Fruit fly (Drosophila melanogaster) whole organism, embryonic: Measurements from ENCODE around the gene CG6569.

Source experiments
- C15 ChIP-seq: fragments of 200-800 bp; sonication (Bioruptor generic); IDR thresholded peaks from 3 replicates; pipeline ENCODE4 v1.3.6; 2022; ENCODE audit warnings: missing biosample characterization, missing genetic modification characterization
- CG13424 ChIP-seq: fragments of 200-800 bp; sonication (Bioruptor generic); optimal IDR thresholded peaks from 2 replicates; lab custom pipeline; 2019; ENCODE audit warnings: missing biosample characterization, mild to moderate bottlenecking, missing genetic modification characterization, moderate library complexity
- CG13775 ChIP-seq: fragments of 200-800 bp; sonication (Bioruptor generic); optimal IDR thresholded peaks from 3 replicates; lab custom pipeline; 2017; ENCODE audit warnings: missing biosample characterization, mild to moderate bottlenecking, missing genetic modification characterization
- CG14710 ChIP-seq: fragments of 200-800 bp; sonication (Bioruptor generic); optimal IDR thresholded peaks from 3 replicates; lab custom pipeline; 2019; ENCODE audit warnings: missing biosample characterization, mild to moderate bottlenecking, missing genetic modification characterization, moderate library complexity
- CG14860 ChIP-seq: fragments of 200-800 bp; sonication (Bioruptor generic); IDR thresholded peaks from 3 replicates; pipeline ENCODE4 v1.3.6; 2022; ENCODE audit warnings: missing biosample characterization, missing genetic modification characterization; ENCODE audit not compliant: partially characterized antibody
- CG15011 ChIP-seq: fragments of 200-800 bp; sonication (Bioruptor generic); optimal IDR thresholded peaks from 3 replicates; lab custom pipeline; 2018; ENCODE audit warnings: missing biosample characterization, mild to moderate bottlenecking, missing genetic modification characterization
- CG1603 ChIP-seq: fragments of 200-800 bp; sonication (Bioruptor generic); optimal IDR thresholded peaks from 2 replicates; lab custom pipeline; 2019; ENCODE audit warnings: missing biosample characterization, mild to moderate bottlenecking, missing genetic modification characterization, moderate library complexity
- CG16815 ChIP-seq: fragments of 200-800 bp; sonication (Bioruptor generic); optimal IDR thresholded peaks from 3 replicates; lab custom pipeline; 2017; ENCODE audit warnings: missing biosample characterization, mild to moderate bottlenecking, missing genetic modification characterization
- CG30020 ChIP-seq: fragments of 200-800 bp; optimal IDR thresholded peaks from 2 replicates; lab custom pipeline; 2019; ENCODE audit warnings: missing biosample characterization, mild to moderate bottlenecking, missing genetic modification characterization, moderate library complexity
- CG3065 ChIP-seq: fragments of 200-800 bp; sonication (Bioruptor generic); optimal IDR thresholded peaks from 2 replicates; lab custom pipeline; 2016; ENCODE audit warnings: missing biosample characterization, missing genetic modification characterization
- CG31388 ChIP-seq: fragments of 200-800 bp; sonication (Bioruptor generic); optimal IDR thresholded peaks from 2 replicates; lab custom pipeline; 2016; ENCODE audit warnings: missing biosample characterization, missing genetic modification characterization
- CG32767 ChIP-seq: fragments of 200-800 bp; sonication (Bioruptor generic); IDR thresholded peaks from 2 replicates; pipeline ENCODE4 v1.3.6; 2022; ENCODE audit warnings: missing biosample characterization, missing genetic modification characterization
- CG42726 ChIP-seq: fragments of 200-800 bp; sonication (Bioruptor generic); IDR thresholded peaks from 2 replicates; pipeline ENCODE4 v1.3.6; 2022; ENCODE audit warnings: missing biosample characterization, missing genetic modification characterization; ENCODE audit not compliant: partially characterized antibody
- CG4404 ChIP-seq: fragments of 200-800 bp; sonication (Bioruptor generic); IDR thresholded peaks from 2 replicates; pipeline ENCODE4 v1.3.6; 2022; ENCODE audit warnings: missing biosample characterization, missing genetic modification characterization
- CG8388 ChIP-seq: fragments of 200-800 bp; sonication (Bioruptor generic); optimal IDR thresholded peaks from 2 replicates; lab custom pipeline; 2019; ENCODE audit warnings: missing biosample characterization, mild to moderate bottlenecking, missing genetic modification characterization, moderate library complexity
- CG8765 ChIP-seq: fragments of 200-800 bp; sonication (Bioruptor generic); IDR thresholded peaks from 2 replicates; pipeline ENCODE4 v1.3.6; 2022; ENCODE audit warnings: missing biosample characterization, missing genetic modification characterization
- Dbx ChIP-seq: fragments of 200-800 bp; sonication (Bioruptor generic); IDR thresholded peaks from 3 replicates; pipeline ENCODE4 v1.3.6; 2022; ENCODE audit warnings: missing biosample characterization, missing genetic modification characterization
- Dfd ChIP-seq, 2 experiments: fragments of >200 bp; optimal IDR thresholded peaks; 2 replicates each; lab custom pipeline; 2017; ENCODE audit warnings: missing biosample characterization in 2 of 2, missing genetic modification characterization in 2 of 2
- Dip3 ChIP-seq: fragments of 200-800 bp; sonication (Bioruptor generic); optimal IDR thresholded peaks from 3 replicates; lab custom pipeline; 2016; ENCODE audit warnings: missing biosample characterization, missing genetic modification characterization
- ERR ChIP-seq: fragments of 200-800 bp; sonication (Bioruptor generic); optimal IDR thresholded peaks from 2 replicates; lab custom pipeline; 2016; ENCODE audit warnings: missing biosample characterization, missing genetic modification characterization
- Gsc ChIP-seq: fragments of 200-800 bp; sonication (Bioruptor generic); IDR thresholded peaks from 2 replicates; pipeline ENCODE4 v1.3.6; 2022; ENCODE audit warnings: missing biosample characterization, missing genetic modification characterization
- Hr3 ChIP-seq: fragments of 200-800 bp; sonication (Bioruptor generic); optimal IDR thresholded peaks from 3 replicates; lab custom pipeline; 2016; ENCODE audit warnings: missing biosample characterization, missing genetic modification characterization
- Lpt ChIP-seq: fragments of >200 bp; optimal IDR thresholded peaks from 2 replicates; lab custom pipeline; 2018; ENCODE audit warnings: missing biosample characterization, missing genetic modification characterization
- Nf-YB ChIP-seq: fragments of 200-800 bp; sonication (Bioruptor generic); optimal IDR thresholded peaks from 3 replicates; lab custom pipeline; 2019; ENCODE audit warnings: missing biosample characterization, mild to moderate bottlenecking, missing genetic modification characterization, moderate library complexity
- NfI ChIP-seq: fragments of 200-800 bp; sonication (Bioruptor generic); optimal IDR thresholded peaks from 3 replicates; lab custom pipeline; 2018; ENCODE audit warnings: missing biosample characterization, mild to moderate bottlenecking, missing genetic modification characterization, moderate library complexity
- Oli ChIP-seq: fragments of 200-800 bp; sonication (Bioruptor generic); optimal IDR thresholded peaks from 2 replicates; lab custom pipeline; 2018; ENCODE audit warnings: missing biosample characterization, mild to moderate bottlenecking, missing genetic modification characterization, moderate library complexity
- Optix ChIP-seq: fragments of 200-800 bp; sonication (Bioruptor generic); IDR thresholded peaks from 3 replicates; pipeline ENCODE4 v1.3.6; 2022; ENCODE audit warnings: missing biosample characterization, missing genetic modification characterization
- PHDP ChIP-seq: fragments of 200-800 bp; sonication (Bioruptor generic); optimal IDR thresholded peaks from 3 replicates; lab custom pipeline; 2018; ENCODE audit warnings: missing biosample characterization, mild to moderate bottlenecking, missing genetic modification characterization, moderate library complexity
- Sox102F ChIP-seq: fragments of 200-800 bp; sonication (Bioruptor generic); optimal IDR thresholded peaks from 2 replicates; lab custom pipeline; 2018; ENCODE audit warnings: missing biosample characterization, mild to moderate bottlenecking, missing genetic modification characterization, moderate library complexity
- ap ChIP-seq: fragments of 200-800 bp; sonication (Bioruptor generic); IDR thresholded peaks from 2 replicates; pipeline ENCODE4 v1.3.6; 2022; ENCODE audit warnings: missing biosample characterization, missing genetic modification characterization
- bigmax ChIP-seq: fragments of 200-800 bp; sonication (Bioruptor generic); optimal IDR thresholded peaks from 2 replicates; lab custom pipeline; 2018; ENCODE audit warnings: missing biosample characterization, mild to moderate bottlenecking, missing genetic modification characterization
- caup ChIP-seq: fragments of 200-800 bp; sonication (Bioruptor generic); optimal IDR thresholded peaks from 3 replicates; lab custom pipeline; 2017; ENCODE audit warnings: missing biosample characterization, mild to moderate bottlenecking, missing genetic modification characterization, moderate library complexity; ENCODE audit not compliant: severe bottlenecking
- eve ChIP-seq, 2 experiments: fragments of >200 bp; optimal IDR thresholded peaks; 2 replicates each; lab custom pipeline; 2017; ENCODE audit warnings: missing biosample characterization in 2 of 2, missing genetic modification characterization in 2 of 2
- fd64A ChIP-seq: fragments of 200-800 bp; sonication (Bioruptor generic); optimal IDR thresholded peaks from 3 replicates; lab custom pipeline; 2018; ENCODE audit warnings: missing biosample characterization, mild to moderate bottlenecking, missing genetic modification characterization
- grau ChIP-seq: fragments of 200-800 bp; optimal IDR thresholded peaks from 3 replicates; lab custom pipeline; 2019; ENCODE audit warnings: missing biosample characterization, mild to moderate bottlenecking, missing genetic modification characterization, moderate library complexity
- grn ChIP-seq: fragments of 200-800 bp; sonication (Bioruptor generic); optimal IDR thresholded peaks from 3 replicates; lab custom pipeline; 2017; ENCODE audit warnings: missing biosample characterization, missing genetic modification characterization
- hbn ChIP-seq: fragments of 200-800 bp; sonication (Bioruptor generic); IDR thresholded peaks from 2 replicates; pipeline ENCODE4 v1.3.6; 2022; ENCODE audit warnings: missing biosample characterization, missing genetic modification characterization; ENCODE audit not compliant: partially characterized antibody
- jigr1 ChIP-seq: fragments of 200-800 bp; sonication (Bioruptor generic); IDR thresholded peaks from 3 replicates; pipeline ENCODE4 v1.3.6; 2022; ENCODE audit warnings: missing biosample characterization, missing genetic modification characterization
- lov ChIP-seq, 2 experiments: fragments of 200-800 bp in 1 of 2; fragments of >200 bp in 1 of 2; sonication (Bioruptor generic) in 1 of 2; IDR thresholded peaks in 1 of 2; optimal IDR thresholded peaks in 1 of 2; 2 replicates in 1 of 2; 3 replicates in 1 of 2; pipeline versions ENCODE4 v1.3.6 to Lab custom; 2017 to 2022; ENCODE audit warnings: missing biosample characterization in 1 of 2, missing genetic modification characterization in 1 of 2
- maf-S ChIP-seq: fragments of 200-800 bp; sonication (Bioruptor generic); optimal IDR thresholded peaks from 2 replicates; lab custom pipeline; 2016; ENCODE audit warnings: missing biosample characterization, missing genetic modification characterization
- oc ChIP-seq: fragments of 200-800 bp; sonication (Bioruptor generic); optimal IDR thresholded peaks from 2 replicates; lab custom pipeline; 2018; ENCODE audit warnings: missing biosample characterization, mild to moderate bottlenecking, missing genetic modification characterization, moderate library complexity
- otp ChIP-seq: fragments of 200-800 bp; sonication (Bioruptor generic); IDR thresholded peaks from 3 replicates; pipeline ENCODE4, ENCODE4 v1.3.6; 2022; ENCODE audit warnings: missing biosample characterization, missing genetic modification characterization
- pita ChIP-seq: fragments of 200-800 bp; sonication (Bioruptor generic); optimal IDR thresholded peaks from 2 replicates; lab custom pipeline; 2017; ENCODE audit warnings: missing biosample characterization, mild to moderate bottlenecking, missing genetic modification characterization
- run ChIP-seq: fragments of 200-800 bp; sonication (Bioruptor generic); optimal IDR thresholded peaks from 3 replicates; lab custom pipeline; 2018; ENCODE audit warnings: missing biosample characterization, mild to moderate bottlenecking, missing genetic modification characterization
- slp2 ChIP-seq: fragments of 200-800 bp; sonication (Bioruptor generic); optimal IDR thresholded peaks from 2 replicates; lab custom pipeline; 2016; ENCODE audit warnings: missing biosample characterization, missing genetic modification characterization
- toy ChIP-seq: fragments of 200-800 bp; sonication (Bioruptor generic); IDR thresholded peaks from 2 replicates; pipeline ENCODE4 v1.3.6; 2022; ENCODE audit warnings: missing biosample characterization, missing genetic modification characterization
- ttk ChIP-seq: fragments of 200-800 bp; sonication (Bioruptor generic); IDR thresholded peaks from 2 replicates; pipeline ENCODE4 v2.1.2; 2022; ENCODE audit warnings: missing biosample characterization, missing genetic modification characterization
- wek ChIP-seq: fragments of 200-800 bp; sonication (Bioruptor generic); optimal IDR thresholded peaks from 3 replicates; lab custom pipeline; 2018; ENCODE audit warnings: missing biosample characterization, mild to moderate bottlenecking, missing genetic modification characterization, moderate library complexity

The CG6569 gene

DNA sequence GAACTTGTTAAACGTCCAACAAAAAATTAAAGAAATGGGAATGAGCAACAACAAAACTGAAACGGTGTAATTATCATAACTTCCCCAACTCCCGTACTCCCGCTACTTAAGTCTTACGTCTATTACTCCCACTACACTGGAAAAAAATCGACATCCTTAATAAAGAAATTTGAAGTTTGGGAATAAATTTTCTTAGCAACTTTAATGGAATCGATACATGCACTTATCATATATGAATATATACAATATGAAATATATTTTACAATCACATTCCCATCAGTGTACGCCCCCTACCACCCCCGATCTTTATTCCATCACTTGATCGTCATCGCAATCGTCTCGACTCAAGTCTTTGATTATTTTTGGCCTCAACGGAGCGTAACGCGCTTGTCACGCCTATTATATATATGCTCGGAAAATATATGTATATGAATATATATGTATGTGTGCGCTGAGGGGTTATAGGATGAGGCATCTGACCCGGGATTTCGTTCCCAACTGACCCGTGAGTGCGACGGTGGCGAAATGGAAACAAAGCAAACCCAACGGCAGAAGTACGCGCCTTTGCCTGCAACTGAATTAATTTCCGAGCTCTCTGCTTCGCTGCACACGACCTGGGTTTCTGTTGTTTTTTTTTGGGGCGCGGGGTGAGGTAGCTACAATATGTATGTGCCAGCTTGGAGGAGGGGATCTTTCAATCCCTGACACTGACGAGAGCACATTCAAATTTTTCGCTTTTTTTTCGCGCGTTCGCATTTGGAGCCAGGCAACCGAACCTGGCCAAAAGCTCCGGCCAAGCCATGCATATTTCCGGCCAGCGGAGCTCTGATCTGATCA is 33.3 kb downstream of the CG6569 start:
- TF ChIP-seq Dip3 (GFP tag; lab: Kevin White, UChicago) (no peak), Lpt (GFP tag; lab: Kevin White, UChicago) (no peak), Oli (peak; percentile 51), CG14710 (tag; lab: Kevin White, UChicago) (peak; percentile 2), CG42726 (GFP tag; lab: Robert Waterston, UW) (no peak), CG13775 (GFP tag; lab: Kevin White, UChicago) (peak; percentile 15), fd64A (GFP tag; lab: Kevin White, UChicago) (no peak), caup (GFP tag; lab: Kevin White, UChicago) (no peak), Nf-YB (peak; percentile 19), jigr1 (GFP tag; lab: Robert Waterston, UW) (no peak), CG3065 (GFP tag; lab: Kevin White, UChicago) (no peak), maf-S (GFP tag; lab: Kevin White, UChicago) (no peak), grau (tag; lab: Kevin White, UChicago) (peak; percentile 58), CG14860 (GFP tag; lab: Robert Waterston, UW) (no peak), C15 (GFP tag; lab: Robert Waterston, UW) (no peak), CG31388 (GFP tag; lab: Kevin White, UChicago) (no peak), CG8388 (GFP tag; lab: Kevin White, UChicago) (peak; percentile 67), CG1603 (peak; percentile 70), ERR (GFP tag; lab: Kevin White, UChicago) (no peak), lov (optimal IDR thresholded peaks at IDR 0.05; lab: Kevin White, UChicago) (no peak), lov (GFP tag; IDR thresholded peaks at IDR 0.05; lab: Robert Waterston, UW) (0 out of 3 replicates have a peak, but pooled peaks have one; percentile 25), CG16815 (peak; percentile 7), Dfd (GFP tag; optimal IDR thresholded peaks at IDR 0.05; lab: Kevin White, UChicago) (no peak), Dbx (no peak), ttk (GFP tag; lab: Robert Waterston, UW) (peak; percentile 28; the same call in 1 of the 2 replicates), CG4404 (GFP tag; lab: Robert Waterston, UW) (no peak), CG32767 (GFP tag; lab: Robert Waterston, UW) (0 out of 2 replicates have a peak, but pooled peaks have one; percentile 13), Optix (GFP tag; lab: Robert Waterston, UW) (no peak), ap (GFP tag; lab: Robert Waterston, UW) (no peak), NfI (GFP tag; lab: Kevin White, UChicago) (no peak), slp2 (GFP tag; lab: Kevin White, UChicago) (no peak), oc (peak; percentile 26), CG8765 (GFP tag; lab: Robert Waterston, UW) (no peak), PHDP (tag; lab: Kevin White, UChicago) (peak; percentile 43), otp (GFP tag; lab: Robert Waterston, UW) (no peak), bigmax (GFP tag; lab: Kevin White, UChicago) (no peak), grn (peak; percentile 14), Hr3 (GFP tag; lab: Kevin White, UChicago) (peak; percentile 24), eve (GFP tag; optimal IDR thresholded peaks at IDR 0.05; lab: Kevin White, UChicago) (peak in 1 of 2 experiments; percentile 67), CG30020 (no peak), hbn (GFP tag; lab: Robert Waterston, UW) (no peak), run (tag; lab: Kevin White, UChicago) (no peak), CG13424 (tag; lab: Kevin White, UChicago) (peak; percentile 37), pita (GFP tag; lab: Kevin White, UChicago) (no peak), wek (no peak), Gsc (GFP tag; lab: Robert Waterston, UW) (no peak), toy (GFP tag; lab: Robert Waterston, UW) (no peak), Sox102F (GFP tag; lab: Kevin White, UChicago) (peak; percentile 63), CG15011 (no peak)
